Fruit fly (Drosophila melanogaster): ENCODE measurements around the gene CG15478.

CG15478 gene

dm6 chrX:7703001-7703864 is 14.5 kb downstream of the CG15478 start (continued):
- peak; percentile 61 for TF ChIP-seq ttk (GFP tag; IDR thresholded peaks at IDR 0.05)
- TF ChIP-seq tap (tag; optimal IDR thresholded peaks at IDR 0.05), result peak; percentile 63
- TF ChIP-seq vvl (GFP tag; IDR thresholded peaks at IDR 0.05), result peak; percentile 83
- TF ChIP-seq sqz (GFP tag; optimal IDR thresholded peaks at IDR 0.05), result peak; percentile 54
- TF ChIP-seq slbo (GFP tag; IDR thresholded peaks at IDR 0.05), result peak; percentile 84
- TF ChIP-seq B-H2 (GFP tag; optimal IDR thresholded peaks at IDR 0.05), result peak; percentile 74
- peak; percentile 92 for TF ChIP-seq Med (GFP tag)
- peak; percentile 70 for TF ChIP-seq CG13424 (tag; optimal IDR thresholded peaks at IDR 0.05)
- peak; percentile 77 for TF ChIP-seq sd (tag; optimal IDR thresholded peaks at IDR 0.05)
- TF ChIP-seq Myb (GFP tag; optimal IDR thresholded peaks at IDR 0.05), result peak; percentile 31
- peak; percentile 66 for TF ChIP-seq ash1 (GFP tag; optimal IDR thresholded peaks at IDR 0.05)
- peak; percentile 49 for TF ChIP-seq CG30403 (GFP tag; optimal IDR thresholded peaks at IDR 0.05)
- peak; percentile 84 for TF ChIP-seq trh (GFP tag; optimal IDR thresholded peaks at IDR 0.05)
- peak; percentile 45; the same call in 1 of the 2 replicates for TF ChIP-seq seq (GFP tag; IDR thresholded peaks at IDR 0.05)
- peak; percentile 36 for TF ChIP-seq chn (GFP tag; optimal IDR thresholded peaks at IDR 0.05)
- peak; percentile 96 for TF ChIP-seq CG7839 (tag; optimal IDR thresholded peaks at IDR 0.05)
- peak; percentile 61 for TF ChIP-seq CG16779 (GFP tag; IDR thresholded peaks at IDR 0.05)
- peak; percentile 13 for TF ChIP-seq Hr3 (GFP tag; optimal IDR thresholded peaks at IDR 0.05)
- TF ChIP-seq CG3847 (GFP tag; IDR thresholded peaks at IDR 0.05), result peak; percentile 38
- peak; percentile 56; the same call in 1 of the 2 replicates for TF ChIP-seq CG10321 (GFP tag; IDR thresholded peaks at IDR 0.05)
- peak; percentile 9 for TF ChIP-seq MESR4 (GFP tag; optimal IDR thresholded peaks at IDR 0.05)
- TF ChIP-seq wdn (GFP tag; IDR thresholded peaks at IDR 0.05), result peak; percentile 47
- TF ChIP-seq CG1024 (GFP tag; IDR thresholded peaks at IDR 0.05), result peak; percentile 20; the same call in 1 of the 2 replicates
- peak; percentile 79 for TF ChIP-seq Ets97D (GFP tag; optimal IDR thresholded peaks at IDR 0.05)
- TF ChIP-seq oc (tag; optimal IDR thresholded peaks at IDR 0.05), result peak; percentile 48
- peak; percentile 7 for TF ChIP-seq CG10267 (tag; optimal IDR thresholded peaks at IDR 0.05)
- peak; percentile 65 for TF ChIP-seq Taf1 (GFP tag; IDR thresholded peaks at IDR 0.05)
- 0 out of 2 replicates have a peak, but pooled peaks have one; percentile 39 for TF ChIP-seq CkIIα-i1 (GFP tag; IDR thresholded peaks at IDR 0.05)
- TF ChIP-seq CG4707 (GFP tag; optimal IDR thresholded peaks at IDR 0.05), result peak; percentile 54
- peak; percentile 55; the same call in 1 of the 2 replicates for TF ChIP-seq CG9215 (GFP tag; IDR thresholded peaks at IDR 0.05)
- peak; percentile 91 for TF ChIP-seq row (GFP tag; IDR thresholded peaks at IDR 0.05)
- peak; percentile 44 for TF ChIP-seq NfI (GFP tag; optimal IDR thresholded peaks at IDR 0.05)
- peak; percentile 35 for TF ChIP-seq CG1529 (GFP tag; optimal IDR thresholded peaks at IDR 0.05)
- TF ChIP-seq ab (GFP tag; optimal IDR thresholded peaks at IDR 0.05), result peak; percentile 25
- peak; percentile 97 for TF ChIP-seq mam (GFP tag; optimal IDR thresholded peaks at IDR 0.05)
- peak; percentile 94 for TF ChIP-seq jumu (GFP tag; optimal IDR thresholded peaks at IDR 0.05)
- peak; percentile 23 for TF ChIP-seq HmgD (GFP tag; optimal IDR thresholded peaks at IDR 0.05)
- peak; percentile 7 for TF ChIP-seq HLHmδ (GFP tag; optimal IDR thresholded peaks at IDR 0.05)
- TF ChIP-seq Xrp1 (GFP tag; IDR thresholded peaks at IDR 0.05), result peak; percentile 67
- peak; percentile 10 for TF ChIP-seq CG9609 (GFP tag; optimal IDR thresholded peaks at IDR 0.05)
- TF ChIP-seq Optix (GFP tag; IDR thresholded peaks at IDR 0.05), result peak; percentile 66; the same call in 2 of the 3 replicates
- peak; percentile 86 for TF ChIP-seq lab (GFP tag; optimal IDR thresholded peaks at IDR 0.05)
- peak; percentile 74 for TF ChIP-seq CG32532 (GFP tag; IDR thresholded peaks at IDR 0.05)
- peak; percentile 63 for TF ChIP-seq abd-A (tag; optimal IDR thresholded peaks at IDR 0.05)
- peak; percentile 76; the same call in 2 of the 3 replicates for TF ChIP-seq Dbx (GFP tag; IDR thresholded peaks at IDR 0.05)
- TF ChIP-seq sob (GFP tag; IDR thresholded peaks at IDR 0.05), result peak; percentile 63
- TF ChIP-seq CG14441 (GFP tag; IDR thresholded peaks at IDR 0.05), result peak; percentile 74
- peak; percentile 60 for TF ChIP-seq CG17568 (GFP tag; optimal IDR thresholded peaks at IDR 0.05)
- peak; percentile 75 for TF ChIP-seq CG17328 (GFP tag; IDR thresholded peaks at IDR 0.05)

Data from whole organism, embryonic.